Worm (Caenorhabditis elegans) whole organism, young adult: ENCODE results near the gene fbxa-215.
"Not testable (repeated sequence)": the region's sequence is repeated elsewhere in the genome, so short reads cannot be mapped to it uniquely, and the experiment has no call there.

Experiments used
- ama-1 ChIP-seq, 3 experiments: fragments of 150-350 bp in 1 of 3; sonication (generic microtip) in 2 of 3; optimal IDR thresholded peaks; 2 replicates each; lab custom pipeline; 2014 to 2018; ENCODE audit warnings: missing biosample characterization in 2 of 3, missing genetic modification characterization in 2 of 3, missing genetic modification reagents in 2 of 3
- ceh-100 ChIP-seq: fragments of 200-800 bp; sonication (Bioruptor generic); IDR thresholded peaks from 2 replicates; pipeline ENCODE4 v1.3.6; 2022; ENCODE audit warnings: missing genetic modification reagents, missing genetic modification characterization, missing compliant biosample characterization
- ceh-40 ChIP-seq: fragments of 200-800 bp; sonication (Bioruptor generic); IDR thresholded peaks from 2 replicates; pipeline ENCODE4 v1.3.6; 2022; ENCODE audit warnings: missing genetic modification characterization, missing compliant biosample characterization
- ceh-79 ChIP-seq: sonication (generic microtip); optimal IDR thresholded peaks from 2 replicates; lab custom pipeline; 2017; ENCODE audit warnings: mild to moderate bottlenecking, missing genetic modification characterization, missing compliant biosample characterization
- dpff-1 ChIP-seq: sonication (generic microtip); optimal IDR thresholded peaks from 2 replicates; lab custom pipeline; 2017; ENCODE audit warnings: mild to moderate bottlenecking, missing genetic modification characterization, missing compliant biosample characterization
- lin-54 ChIP-seq: fragments of 200-800 bp; sonication (Bioruptor generic); optimal IDR thresholded peaks from 2 replicates; lab custom pipeline; 2018; ENCODE audit warnings: mild to moderate bottlenecking, missing genetic modification characterization, missing compliant biosample characterization
- nfya-1 ChIP-seq: sonication (generic microtip); optimal IDR thresholded peaks from 2 replicates; lab custom pipeline; 2017; ENCODE audit warnings: antibody characterized with exemption, missing compliant biosample characterization, missing genetic modification characterization, borderline replicate concordance; ENCODE audit not compliant: insufficient read depth
- nhr-80 ChIP-seq: sonication (generic microtip); optimal IDR thresholded peaks from 2 replicates; lab custom pipeline; 2016; ENCODE audit warnings: missing genetic modification characterization, missing compliant biosample characterization
- snpc-4 ChIP-seq, 5 experiments: fragments of 150-350 bp in 1 of 5; sonication (generic microtip) in 4 of 5; optimal IDR thresholded peaks; 2 replicates each; lab custom pipeline; 2014 to 2018; ENCODE audit warnings: missing genetic modification characterization in 5 of 5, missing biosample characterization in 3 of 5, antibody characterized with exemption in 2 of 5, mild to moderate bottlenecking in 2 of 5, missing compliant biosample characterization in 2 of 5, missing genotype in 2 of 5, moderate library complexity in 2 of 5, missing genetic modification reagents in 1 of 5
- unc-62 ChIP-seq: fragments of 150-350 bp; optimal IDR thresholded peaks from 2 replicates; lab custom pipeline; 2014; ENCODE audit warnings: missing biosample characterization, missing genetic modification reagents, missing genetic modification characterization
- ztf-28 ChIP-seq: fragments of 200-800 bp; sonication (Bioruptor generic); IDR thresholded peaks from 2 replicates; pipeline ENCODE4 v1.3.6; 2022; ENCODE audit warnings: missing genetic modification reagents, missing genetic modification characterization, missing compliant biosample characterization

- not testable (repeated sequence) for TF ChIP-seq lin-54 (GFP tag; lab: Kevin White, UChicago); ztf-28 (GFP tag; lab: Robert Waterston, UW); ama-1 (optimal IDR thresholded peaks at IDR 0.05; lab: Kevin White, UChicago); ama-1 (GFP tag; optimal IDR thresholded peaks at IDR 0.05; lab: Kevin White, UChicago); dpff-1; nhr-80; unc-62 (GFP tag; lab: Kevin White, UChicago); snpc-4 (GFP tag; optimal IDR thresholded peaks at IDR 0.05; lab: Kevin White, UChicago); nfya-1 (tag; lab: Kevin White, UChicago); ceh-79 (tag; lab: Kevin White, UChicago)
- TF ChIP-seq ceh-40 (GFP tag; lab: Robert Waterston, UW) (0 out of 2 replicates have a peak, but pooled peaks have one; percentile 21), snpc-4 (tag; optimal IDR thresholded peaks at IDR 0.05; lab: Kevin White, UChicago) (peak in 1 of 4 experiments; percentile 51), ceh-100 (GFP tag; lab: Robert Waterston, UW) (0 out of 2 replicates have a peak, but pooled peaks have one; percentile 27)
Observed at ce11 chrIV:13667975-13668374, 1.3 kb upstream of the fbxa-215 start.
